Worm (Caenorhabditis elegans) whole organism, L1 larva: ENCODE results near the gene K08B5.2.

Source experiments
- blmp-1 ChIP-seq: fragments of 150-350 bp; optimal IDR thresholded peaks from 2 replicates; lab custom pipeline; 2014; ENCODE audit warnings: missing biosample characterization, missing genetic modification characterization
- elt-2 ChIP-seq: sonication (generic microtip); optimal IDR thresholded peaks from 2 replicates; lab custom pipeline; 2016; ENCODE audit warnings: missing genetic modification characterization, mild to moderate bottlenecking, inconsistent platforms, missing compliant biosample characterization, missing genetic modification reagents
- fkh-10 ChIP-seq: sonication (generic microtip); optimal IDR thresholded peaks from 2 replicates; lab custom pipeline; 2017; ENCODE audit warnings: missing biosample characterization, missing genetic modification reagents, missing genetic modification characterization
- nhr-12 ChIP-seq: sonication (generic microtip); optimal IDR thresholded peaks from 2 replicates; lab custom pipeline; 2017; ENCODE audit warnings: missing biosample characterization, missing genetic modification characterization
- nhr-237 ChIP-seq: fragments of 150-350 bp; optimal IDR thresholded peaks from 2 replicates; lab custom pipeline; 2014; ENCODE audit warnings: missing biosample characterization, missing genetic modification characterization
- tbx-2 ChIP-seq: sonication (generic microtip); optimal IDR thresholded peaks from 2 replicates; lab custom pipeline; 2016; ENCODE audit warnings: missing genetic modification characterization, missing compliant biosample characterization
- unc-130 ChIP-seq: fragments of 150-350 bp; optimal IDR thresholded peaks from 2 replicates; lab custom pipeline; 2017; ENCODE audit warnings: missing biosample characterization, missing genetic modification characterization, inconsistent platforms
- ztf-4 ChIP-seq: fragments of 150-350 bp; optimal IDR thresholded peaks from 2 replicates; lab custom pipeline; 2014; ENCODE audit warnings: missing biosample characterization, missing genetic modification characterization

DNA sequence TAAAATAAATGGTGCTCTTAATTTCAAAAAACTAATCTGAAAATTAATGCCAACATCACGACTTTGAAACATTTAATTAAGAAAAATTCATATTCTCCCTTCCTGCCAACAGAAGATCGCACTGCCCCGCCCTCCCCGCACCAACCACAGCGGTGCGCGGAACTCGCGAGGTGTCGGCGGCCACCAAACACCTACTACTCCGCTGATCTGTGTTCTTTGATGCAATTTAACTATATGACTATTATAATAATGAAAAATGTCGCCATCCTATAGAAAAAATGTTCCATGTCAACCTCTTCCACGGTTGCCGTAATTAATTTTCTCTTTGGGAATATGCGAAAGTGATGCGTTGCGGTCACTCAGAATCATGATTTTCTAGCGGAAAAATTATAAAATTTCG lies 12.1 kb upstream of the K08B5.2 start:
- TF ChIP-seq unc-130 (tag; lab: Kevin White, UChicago) (no peak), elt-2 (no peak), tbx-2 (tag; lab: Kevin White, UChicago) (no peak), nhr-237 (tag; lab: Kevin White, UChicago) (no peak), fkh-10 (GFP tag; lab: Kevin White, UChicago) (no peak), blmp-1 (no peak), nhr-12 (no peak), ztf-4 (tag; lab: Kevin White, UChicago) (no peak)
